Fruit fly (Drosophila melanogaster) whole organism, embryonic: Measurements from ENCODE around the gene Dnaaf4.

Source experiments
- B-H1 ChIP-seq: fragments of 200-800 bp; sonication (Bioruptor generic); IDR thresholded peaks from 3 replicates; pipeline ENCODE4 v1.3.6; 2022; ENCODE audit warnings: missing biosample characterization, missing genetic modification characterization
- B-H2 ChIP-seq: fragments of 200-800 bp; sonication (Bioruptor generic); optimal IDR thresholded peaks from 2 replicates; lab custom pipeline; 2018; ENCODE audit warnings: missing biosample characterization, mild to moderate bottlenecking, missing genetic modification characterization
- Bgb ChIP-seq: fragments of 200-800 bp; sonication (Bioruptor generic); IDR thresholded peaks from 2 replicates; pipeline ENCODE4 v1.3.6; 2022; ENCODE audit warnings: missing biosample characterization, missing genetic modification characterization; ENCODE audit not compliant: partially characterized antibody
- CG10147 ChIP-seq: fragments of 200-800 bp; sonication (Bioruptor generic); optimal IDR thresholded peaks from 2 replicates; lab custom pipeline; 2019; ENCODE audit warnings: missing biosample characterization, mild to moderate bottlenecking, missing genetic modification characterization, moderate library complexity
- CG10321 ChIP-seq: fragments of 200-800 bp; sonication (Bioruptor generic); IDR thresholded peaks from 2 replicates; pipeline ENCODE4 v1.3.6; 2022; ENCODE audit warnings: missing biosample characterization, missing genetic modification characterization
- CG10979 ChIP-seq: fragments of 200-800 bp; sonication (Bioruptor generic); optimal IDR thresholded peaks from 2 replicates; lab custom pipeline; 2018; ENCODE audit warnings: missing biosample characterization, mild to moderate bottlenecking, missing genetic modification characterization, moderate library complexity
- CG15073 ChIP-seq: fragments of 200-800 bp; sonication (Bioruptor generic); optimal IDR thresholded peaks from 2 replicates; lab custom pipeline; 2016; ENCODE audit warnings: missing biosample characterization, missing genetic modification characterization
- CG16779 ChIP-seq: fragments of 200-800 bp; sonication (Bioruptor generic); IDR thresholded peaks from 2 replicates; pipeline ENCODE4 v1.3.6; 2022; ENCODE audit warnings: missing biosample characterization, missing genetic modification characterization
- CG17912 ChIP-seq: fragments of 200-800 bp; sonication (Bioruptor generic); optimal IDR thresholded peaks from 2 replicates; lab custom pipeline; 2018; ENCODE audit warnings: missing biosample characterization, mild to moderate bottlenecking, missing genetic modification characterization
- CG18764 ChIP-seq: fragments of 200-800 bp; sonication (Bioruptor generic); optimal IDR thresholded peaks from 3 replicates; lab custom pipeline; 2016; ENCODE audit warnings: missing biosample characterization, missing genetic modification characterization
- CG2116 ChIP-seq: fragments of 200-800 bp; sonication (Bioruptor generic); optimal IDR thresholded peaks from 3 replicates; lab custom pipeline; 2018; ENCODE audit warnings: missing biosample characterization, mild to moderate bottlenecking, missing genetic modification characterization
- CG2202 ChIP-seq: fragments of 200-800 bp; sonication (Bioruptor generic); optimal IDR thresholded peaks from 2 replicates; lab custom pipeline; 2018; ENCODE audit warnings: missing biosample characterization, mild to moderate bottlenecking, missing genetic modification characterization
- CG30403 ChIP-seq: fragments of 200-800 bp; sonication (Bioruptor generic); optimal IDR thresholded peaks from 3 replicates; lab custom pipeline; 2016; ENCODE audit warnings: missing biosample characterization, missing genetic modification characterization
- CG3281 ChIP-seq: fragments of 200-800 bp; sonication (Bioruptor generic); optimal IDR thresholded peaks from 3 replicates; lab custom pipeline; 2017; ENCODE audit warnings: missing biosample characterization, mild to moderate bottlenecking, missing genetic modification characterization
- CG33213 ChIP-seq: fragments of 200-800 bp; sonication (Bioruptor generic); optimal IDR thresholded peaks from 3 replicates; lab custom pipeline; 2016; ENCODE audit warnings: missing biosample characterization, missing genetic modification characterization
- CG34376 ChIP-seq: fragments of 200-800 bp; sonication (Bioruptor generic); optimal IDR thresholded peaks from 2 replicates; lab custom pipeline; 2018; ENCODE audit warnings: missing biosample characterization, mild to moderate bottlenecking, missing genetic modification characterization
- CG34422 ChIP-seq: fragments of 200-800 bp; sonication (Bioruptor generic); IDR thresholded peaks from 3 replicates; pipeline ENCODE4 v1.3.6; 2022; ENCODE audit warnings: missing biosample characterization, missing genetic modification characterization
- CG43689 ChIP-seq: fragments of 200-800 bp; sonication (Bioruptor generic); IDR thresholded peaks from 2 replicates; pipeline ENCODE4 v1.3.6; 2022; ENCODE audit warnings: missing biosample characterization, missing genetic modification characterization
- CG4854 ChIP-seq: fragments of 200-800 bp; sonication (Bioruptor generic); optimal IDR thresholded peaks from 2 replicates; lab custom pipeline; 2016; ENCODE audit warnings: missing biosample characterization, missing genetic modification characterization, inconsistent platforms
- CG7928 ChIP-seq: fragments of 200-800 bp; sonication (Bioruptor generic); optimal IDR thresholded peaks from 2 replicates; lab custom pipeline; 2017; ENCODE audit warnings: missing biosample characterization, mild to moderate bottlenecking, missing genetic modification characterization
- CG9609 ChIP-seq: fragments of 200-800 bp; sonication (Bioruptor generic); optimal IDR thresholded peaks from 3 replicates; lab custom pipeline; 2016; ENCODE audit warnings: missing biosample characterization, missing genetic modification characterization
- CG9797 ChIP-seq: fragments of 200-800 bp; sonication (Bioruptor generic); optimal IDR thresholded peaks from 3 replicates; lab custom pipeline; 2018; ENCODE audit warnings: missing biosample characterization, mild to moderate bottlenecking, missing genetic modification characterization
- CG9817 ChIP-seq: fragments of 200-800 bp; sonication (Bioruptor generic); optimal IDR thresholded peaks from 2 replicates; lab custom pipeline; 2018; ENCODE audit warnings: missing biosample characterization, mild to moderate bottlenecking, missing genetic modification characterization, moderate library complexity
- ERR ChIP-seq: fragments of 200-800 bp; sonication (Bioruptor generic); optimal IDR thresholded peaks from 2 replicates; lab custom pipeline; 2016; ENCODE audit warnings: missing biosample characterization, missing genetic modification characterization
- Gsc ChIP-seq: fragments of 200-800 bp; sonication (Bioruptor generic); IDR thresholded peaks from 2 replicates; pipeline ENCODE4 v1.3.6; 2022; ENCODE audit warnings: missing biosample characterization, missing genetic modification characterization
- H15 ChIP-seq: fragments of 200-800 bp; sonication (Bioruptor generic); IDR thresholded peaks from 3 replicates; pipeline ENCODE4 v1.3.6; 2022; ENCODE audit warnings: missing biosample characterization, missing genetic modification characterization
- HmgZ ChIP-seq: fragments of 200-800 bp; sonication (Bioruptor generic); optimal IDR thresholded peaks from 2 replicates; lab custom pipeline; 2018; ENCODE audit warnings: missing biosample characterization, mild to moderate bottlenecking, missing genetic modification characterization
- Mad ChIP-seq: fragments of 200-800 bp; sonication (Bioruptor generic); optimal IDR thresholded peaks from 2 replicates; lab custom pipeline; 2016; ENCODE audit warnings: missing biosample characterization, missing genetic modification characterization
- NC2β ChIP-seq: fragments of 200-800 bp; sonication (Bioruptor generic); optimal IDR thresholded peaks from 2 replicates; lab custom pipeline; 2016; ENCODE audit warnings: missing biosample characterization, missing genetic modification characterization
- NFAT ChIP-seq: fragments of 200-800 bp; sonication (Bioruptor generic); IDR thresholded peaks from 2 replicates; pipeline ENCODE4 v1.3.6; 2022; ENCODE audit warnings: missing biosample characterization, missing genetic modification characterization
- Ssrp ChIP-seq: fragments of 200-800 bp; sonication (Bioruptor generic); optimal IDR thresholded peaks from 2 replicates; lab custom pipeline; 2018; ENCODE audit warnings: missing biosample characterization, mild to moderate bottlenecking, missing genetic modification characterization, moderate library complexity
- Tbp ChIP-seq: fragments of >200 bp; optimal IDR thresholded peaks from 2 replicates; lab custom pipeline; 2018; ENCODE audit warnings: missing biosample characterization, missing genetic modification characterization
- Usf ChIP-seq: fragments of 200-800 bp; sonication (Bioruptor generic); optimal IDR thresholded peaks from 2 replicates; lab custom pipeline; 2017; ENCODE audit warnings: missing genotype, missing biosample characterization, missing genetic modification characterization
- ab ChIP-seq: fragments of 200-800 bp; sonication (Bioruptor generic); optimal IDR thresholded peaks from 2 replicates; lab custom pipeline; 2016; ENCODE audit warnings: missing biosample characterization, missing genetic modification characterization
- abd-A ChIP-seq: fragments of 200-800 bp; sonication (Bioruptor generic); optimal IDR thresholded peaks from 3 replicates; lab custom pipeline; 2019; ENCODE audit warnings: missing biosample characterization, mild to moderate bottlenecking, missing genetic modification characterization, moderate library complexity
- chm ChIP-seq: fragments of 200-800 bp; sonication (Bioruptor generic); IDR thresholded peaks from 2 replicates; pipeline ENCODE4 v1.3.6; 2022; ENCODE audit warnings: missing biosample characterization, missing genetic modification characterization
- eve ChIP-seq, 2 experiments: fragments of >200 bp; optimal IDR thresholded peaks; 2 replicates each; lab custom pipeline; 2017; ENCODE audit warnings: missing biosample characterization in 2 of 2, missing genetic modification characterization in 2 of 2
- fd102C ChIP-seq: fragments of 200-800 bp; sonication (Bioruptor generic); optimal IDR thresholded peaks from 2 replicates; lab custom pipeline; 2018; ENCODE audit warnings: missing biosample characterization, mild to moderate bottlenecking, missing genetic modification characterization, moderate library complexity
- fd96Cb ChIP-seq: fragments of 200-800 bp; sonication (Bioruptor generic); optimal IDR thresholded peaks from 2 replicates; lab custom pipeline; 2018; ENCODE audit warnings: missing biosample characterization, mild to moderate bottlenecking, missing genetic modification characterization, moderate library complexity
- grau ChIP-seq: fragments of 200-800 bp; optimal IDR thresholded peaks from 3 replicates; lab custom pipeline; 2019; ENCODE audit warnings: missing biosample characterization, mild to moderate bottlenecking, missing genetic modification characterization, moderate library complexity
- gro ChIP-seq: fragments of 200-800 bp; sonication (Bioruptor generic); optimal IDR thresholded peaks from 2 replicates; lab custom pipeline; 2016; ENCODE audit warnings: missing biosample characterization, missing genetic modification characterization
- hth ChIP-seq: fragments of >200 bp; optimal IDR thresholded peaks from 2 replicates; lab custom pipeline; 2017; ENCODE audit warnings: inconsistent platforms
- prd ChIP-seq, 3 experiments: fragments of >200 bp in 2 of 3; fragments of 200-800 bp in 1 of 3; sonication (Bioruptor generic) in 1 of 3; optimal IDR thresholded peaks in 2 of 3; IDR thresholded peaks in 1 of 3; 2 replicates in 2 of 3; 3 replicates in 1 of 3; pipeline versions ENCODE4 v1.3.6 to Lab custom; 2017 to 2022; ENCODE audit warnings: missing biosample characterization in 1 of 3, missing genetic modification characterization in 1 of 3
- ranshi ChIP-seq: fragments of 200-800 bp; sonication (Bioruptor generic); IDR thresholded peaks from 2 replicates; pipeline ENCODE4 v1.3.6; 2022; ENCODE audit warnings: missing biosample characterization, missing genetic modification characterization
- seq ChIP-seq: fragments of 200-800 bp; sonication (Bioruptor generic); IDR thresholded peaks from 2 replicates; pipeline ENCODE4 v1.3.6; 2022; ENCODE audit warnings: missing biosample characterization, missing genetic modification characterization
- shn ChIP-seq: fragments of 200-800 bp; sonication (Bioruptor generic); optimal IDR thresholded peaks from 3 replicates; lab custom pipeline; 2016; ENCODE audit warnings: missing biosample characterization, missing genetic modification characterization
- sima ChIP-seq: fragments of 200-800 bp; sonication (Bioruptor generic); optimal IDR thresholded peaks from 2 replicates; lab custom pipeline; 2016; ENCODE audit warnings: missing biosample characterization, missing genetic modification characterization
- stwl ChIP-seq: fragments of 200-800 bp; sonication (Bioruptor generic); optimal IDR thresholded peaks from 3 replicates; lab custom pipeline; 2018; ENCODE audit warnings: missing biosample characterization, mild to moderate bottlenecking, missing genetic modification characterization, moderate library complexity
- tap ChIP-seq: fragments of 200-800 bp; optimal IDR thresholded peaks from 3 replicates; lab custom pipeline; 2019; ENCODE audit warnings: missing biosample characterization, mild to moderate bottlenecking, missing genetic modification characterization, moderate library complexity
- toy ChIP-seq: fragments of 200-800 bp; sonication (Bioruptor generic); IDR thresholded peaks from 2 replicates; pipeline ENCODE4 v1.3.6; 2022; ENCODE audit warnings: missing biosample characterization, missing genetic modification characterization
- trem ChIP-seq: fragments of 200-800 bp; optimal IDR thresholded peaks from 3 replicates; lab custom pipeline; 2019; ENCODE audit warnings: missing biosample characterization, mild to moderate bottlenecking, missing genetic modification characterization, moderate library complexity
- yki ChIP-seq: fragments of >200 bp; optimal IDR thresholded peaks from 3 replicates; lab custom pipeline; 2018

The Dnaaf4 gene

dm6 chr2L:11130151-11131008 lies 8.9 kb upstream of the Dnaaf4 start, which contains the start of the genes RfC38 and CG4751 (continued):
- no peak for TF ChIP-seq CG10147 (GFP tag; lab: Kevin White, UChicago)
- TF ChIP-seq B-H1 (GFP tag; lab: Robert Waterston, UW), result no peak
- TF ChIP-seq CG30403, result peak; percentile 2
- TF ChIP-seq Ssrp (tag; lab: Kevin White, UChicago), result no peak
- peak; percentile 48 for TF ChIP-seq stwl
- no peak for TF ChIP-seq fd96Cb (tag; lab: Kevin White, UChicago)
- TF ChIP-seq Mad (GFP tag; lab: Kevin White, UChicago), result no peak
- TF ChIP-seq toy (GFP tag; lab: Robert Waterston, UW), result no peak
- TF ChIP-seq CG7928 (GFP tag; lab: Kevin White, UChicago), result no peak
- peak; percentile 67; the same call in 1 of the 3 replicates for TF ChIP-seq CG34422
- TF ChIP-seq seq (GFP tag; lab: Robert Waterston, UW), result no peak
- no peak for TF ChIP-seq NFAT
- no peak for TF ChIP-seq eve (GFP tag; optimal IDR thresholded peaks at IDR 0.05; lab: Kevin White, UChicago)
- no peak for TF ChIP-seq CG9609 (GFP tag; lab: Kevin White, UChicago)
- TF ChIP-seq CG9817 (tag; lab: Kevin White, UChicago), result peak; percentile 3
- TF ChIP-seq grau (tag; lab: Kevin White, UChicago), result no peak
- TF ChIP-seq ranshi, result no peak
- no peak for TF ChIP-seq fd102C (GFP tag; lab: Kevin White, UChicago)
- TF ChIP-seq CG18764 (GFP tag; lab: Kevin White, UChicago), result no peak
- TF ChIP-seq NC2β (GFP tag; lab: Kevin White, UChicago), result no peak
- TF ChIP-seq gro (GFP tag; lab: Kevin White, UChicago), result no peak
- peak; percentile 87 for TF ChIP-seq CG9797
- no peak for TF ChIP-seq B-H2 (GFP tag; lab: Kevin White, UChicago)
- no peak for TF ChIP-seq CG3281 (GFP tag; lab: Kevin White, UChicago)
- TF ChIP-seq CG33213 (GFP tag; lab: Kevin White, UChicago), result no peak
- no peak for TF ChIP-seq CG15073
- no peak for TF ChIP-seq CG17912 (GFP tag; lab: Kevin White, UChicago)
- no peak for TF ChIP-seq Gsc
- no peak for TF ChIP-seq CG34376 (GFP tag; lab: Kevin White, UChicago)
- TF ChIP-seq chm (GFP tag; lab: Robert Waterston, UW), result 0 out of 2 replicates have a peak, but pooled peaks have one; percentile 14
- TF ChIP-seq yki (lab: Kevin White, UChicago), result no peak
- no peak for TF ChIP-seq tap
- TF ChIP-seq ERR (GFP tag; lab: Kevin White, UChicago), result no peak
- no peak for TF ChIP-seq CG10321 (GFP tag; lab: Robert Waterston, UW)
- no peak for TF ChIP-seq prd (optimal IDR thresholded peaks at IDR 0.05; lab: Kevin White, UChicago)
- TF ChIP-seq prd (GFP tag; IDR thresholded peaks at IDR 0.05; lab: Robert Waterston, UW), result no peak
- TF ChIP-seq Bgb (GFP tag; lab: Robert Waterston, UW), result peak; percentile 67
- no peak for TF ChIP-seq sima (GFP tag; lab: Kevin White, UChicago)
- peak; percentile 73 for TF ChIP-seq CG2116 (GFP tag; lab: Kevin White, UChicago)
- no peak for TF ChIP-seq CG16779 (GFP tag; lab: Robert Waterston, UW)

- TF ChIP-seq shn (GFP tag; lab: Kevin White, UChicago), result peak; percentile 82
- TF ChIP-seq CG43689 (GFP tag; lab: Robert Waterston, UW), result no peak; the same call in 1 of the 2 replicates
- peak; percentile 75 for TF ChIP-seq HmgZ (tag; lab: Kevin White, UChicago)
- no peak for TF ChIP-seq hth (lab: Kevin White, UChicago)
- no peak for TF ChIP-seq abd-A (tag; lab: Kevin White, UChicago)
- TF ChIP-seq CG2202 (tag; lab: Kevin White, UChicago), result peak; percentile 33
- no peak for TF ChIP-seq ab (GFP tag; lab: Kevin White, UChicago)
- TF ChIP-seq Usf (GFP tag; lab: Kevin White, UChicago), result no peak
- TF ChIP-seq CG4854, result peak; percentile 71
- no peak for TF ChIP-seq Tbp (GFP tag; lab: Kevin White, UChicago)
- peak; percentile 61 for TF ChIP-seq CG10979
- TF ChIP-seq Mad (GFP tag; lab: Kevin White, UChicago), result peak; percentile 79
- TF ChIP-seq H15, result peak; percentile 65; the same call in 1 of the 3 replicates
- TF ChIP-seq trem (tag; lab: Kevin White, UChicago), result peak; percentile 83
Observed at dm6 chr2L:11123499-11123898, 2.0 kb upstream of the Dnaaf4 start, which contains the start of the genes Csl4 and Nup160. Gene Csl4 (minus strand): TSS chr2L:11123567. Gene Nup160 (plus strand): TSS chr2L:11123777.
